Worm (Caenorhabditis elegans): ENCODE measurements around the gene nhr-7.

DNA sequence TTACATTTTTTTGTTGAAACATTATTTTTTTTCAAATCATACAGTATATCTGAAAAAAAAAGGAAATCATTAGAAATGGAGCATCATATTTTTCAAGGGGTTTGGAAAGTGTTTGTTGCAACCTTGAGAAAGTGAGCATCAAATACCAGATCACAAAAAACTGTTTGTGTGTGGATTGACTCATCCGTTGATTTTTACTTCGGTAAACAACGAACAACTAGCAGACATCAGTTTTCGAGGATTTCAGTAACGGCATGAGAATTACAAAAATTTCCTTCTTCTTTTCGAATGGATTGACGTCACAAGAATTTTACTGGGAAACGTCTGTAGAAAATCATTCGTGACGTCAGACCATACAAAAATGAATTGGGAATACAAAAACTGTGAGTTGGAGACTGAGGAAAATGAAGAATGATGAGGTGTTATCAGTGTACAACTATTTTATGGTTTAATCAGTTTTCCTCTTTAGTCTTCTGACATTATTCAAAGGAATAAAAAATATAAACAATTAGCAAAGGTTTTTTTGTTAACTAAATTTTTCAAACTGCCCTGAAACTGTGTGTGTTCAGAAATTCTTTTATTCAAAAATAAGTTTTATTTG, 23.0 kb downstream of the nhr-7 start, which contains the start of gene C05C12.4:
- no peak for TF ChIP-seq nhr-48 (tag; optimal IDR thresholded peaks at IDR 0.05)
- TF ChIP-seq fkh-10 (GFP tag; optimal IDR thresholded peaks at IDR 0.05) = no peak
- no peak for TF ChIP-seq mxl-2 (GFP tag; conservative IDR thresholded peaks at IDR 0.05)
- TF ChIP-seq dpl-1 (GFP tag; optimal IDR thresholded peaks at IDR 0.05) = no peak
- TF ChIP-seq pha-4 (GFP tag; IDR thresholded peaks at IDR 0.05) = no peak
- TF ChIP-seq pha-4 (tag; optimal IDR thresholded peaks at IDR 0.05) = no peak
- TF ChIP-seq unc-62 (GFP tag; optimal IDR thresholded peaks at IDR 0.05 in 1 of 2) = no peak
- TF ChIP-seq unc-62 (tag; optimal IDR thresholded peaks at IDR 0.05) = no peak
- TF ChIP-seq fos-1 (tag; optimal IDR thresholded peaks at IDR 0.05) = no peak
